Fruit fly (Drosophila melanogaster) whole organism, pupa: ENCODE results near the gene Esyt2.

Source experiments
- CG12605 ChIP-seq: fragments of 200-800 bp; sonication (Bioruptor generic); IDR thresholded peaks from 2 replicates; pipeline ENCODE4 v1.3.6; 2022; ENCODE audit warnings: missing biosample characterization, missing genetic modification characterization
- CG13204 ChIP-seq: fragments of 200-800 bp; sonication (Bioruptor generic); optimal IDR thresholded peaks from 2 replicates; lab custom pipeline; 2018; ENCODE audit warnings: missing biosample characterization, mild to moderate bottlenecking, missing genetic modification characterization, moderate library complexity
- CG14655 ChIP-seq: fragments of 200-800 bp; sonication (Bioruptor generic); optimal IDR thresholded peaks from 3 replicates; lab custom pipeline; 2017; ENCODE audit warnings: mild to moderate bottlenecking, missing biosample characterization, missing genetic modification reagents, missing genetic modification characterization
- CG17806 ChIP-seq: fragments of 200-800 bp; sonication (Bioruptor generic); optimal IDR thresholded peaks from 2 replicates; lab custom pipeline; 2018; ENCODE audit warnings: missing biosample characterization, mild to moderate bottlenecking, missing genetic modification characterization, moderate library complexity
- CG32121 ChIP-seq: fragments of 200-800 bp; sonication (Bioruptor generic); IDR thresholded peaks from 2 replicates; pipeline ENCODE4 v1.3.6; 2022; ENCODE audit warnings: missing biosample characterization, missing genetic modification characterization
- CG4496 ChIP-seq: fragments of 200-800 bp; sonication (Bioruptor generic); IDR thresholded peaks from 3 replicates; pipeline ENCODE4 v1.3.6; 2022; ENCODE audit warnings: missing biosample characterization, missing genetic modification characterization
- CG9948 ChIP-seq: fragments of 200-800 bp; sonication (Bioruptor generic); optimal IDR thresholded peaks from 2 replicates; lab custom pipeline; 2018; ENCODE audit warnings: missing biosample characterization, mild to moderate bottlenecking, missing genetic modification characterization, moderate library complexity
- EcR ChIP-seq: fragments of 200-800 bp; sonication (Bioruptor generic); optimal IDR thresholded peaks from 3 replicates; lab custom pipeline; 2019; ENCODE audit warnings: missing biosample characterization, missing genetic modification characterization, mild to moderate bottlenecking, moderate library complexity, missing genetic modification reagents
- Ets98B ChIP-seq: fragments of 200-800 bp; sonication (Bioruptor generic); IDR thresholded peaks from 2 replicates; pipeline ENCODE4 v1.3.6; 2022; ENCODE audit warnings: missing biosample characterization, missing genetic modification characterization
- Pif1A ChIP-seq: fragments of 200-800 bp; sonication (Bioruptor generic); optimal IDR thresholded peaks from 3 replicates; lab custom pipeline; 2016; ENCODE audit warnings: missing biosample characterization, missing genetic modification characterization
- fd96Ca ChIP-seq: fragments of 200-800 bp; sonication (Bioruptor generic); IDR thresholded peaks from 3 replicates; pipeline ENCODE4 v1.3.6; 2022; ENCODE audit warnings: missing biosample characterization, missing genetic modification characterization
- gl ChIP-seq: fragments of 200-800 bp; sonication (Bioruptor generic); optimal IDR thresholded peaks from 2 replicates; lab custom pipeline; 2018; ENCODE audit warnings: missing biosample characterization, mild to moderate bottlenecking, missing genetic modification characterization
- rn ChIP-seq: fragments of 200-800 bp; sonication (Bioruptor generic); IDR thresholded peaks from 2 replicates; pipeline ENCODE4 v1.3.6; 2022; ENCODE audit warnings: missing biosample characterization, missing genetic modification characterization

DNA sequence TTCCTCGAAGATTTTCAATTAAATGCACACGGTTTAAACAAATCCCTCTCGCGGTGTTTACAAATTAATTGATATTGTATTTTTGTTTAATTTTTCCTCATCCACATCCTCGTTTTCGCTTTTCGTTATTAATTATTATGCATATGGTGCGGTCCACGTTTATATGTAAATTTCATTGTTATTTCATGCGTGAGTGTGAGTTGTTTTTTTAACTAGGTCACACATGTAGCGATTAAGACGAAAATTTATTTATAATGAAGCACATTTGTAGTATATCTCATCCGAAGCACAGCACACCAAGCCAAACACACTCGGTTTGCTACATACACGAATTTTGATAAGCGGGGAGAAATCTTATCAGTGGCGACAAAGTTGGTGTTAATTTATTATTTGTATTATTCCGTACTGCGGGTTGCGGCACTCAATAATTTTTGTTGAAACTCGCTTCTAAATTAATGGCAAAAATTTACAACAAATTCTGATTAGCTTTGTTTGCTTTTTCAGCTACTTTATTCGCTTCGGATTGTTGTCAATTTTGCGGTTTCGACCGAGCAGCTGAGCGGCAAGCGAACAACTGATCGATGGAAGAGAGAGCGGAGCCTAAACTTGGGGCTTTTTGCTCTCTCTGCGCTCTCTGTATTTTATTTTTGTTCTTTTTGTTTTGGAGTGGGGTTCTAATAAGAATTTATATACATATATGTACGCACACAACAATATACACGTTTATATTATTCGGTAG lies 27.0 kb downstream of the Esyt2 start:
- TF ChIP-seq CG17806 (tag; lab: Kevin White, UChicago) (no peak), CG9948 (tag; lab: Kevin White, UChicago) (no peak), Ets98B (GFP tag; lab: Robert Waterston, UW) (peak; percentile 50; the same call in 1 of the 2 replicates), gl (tag; lab: Kevin White, UChicago) (no peak), EcR (GFP tag; lab: Kevin White, UChicago) (peak; percentile 29), CG4496 (peak; percentile 55; the same call in 1 of the 3 replicates), CG12605 (GFP tag; lab: Robert Waterston, UW) (0 out of 2 replicates have a peak, but pooled peaks have one; percentile 11), fd96Ca (GFP tag; lab: Robert Waterston, UW) (peak; percentile 51; the same call in 2 of the 3 replicates), CG32121 (GFP tag; lab: Robert Waterston, UW) (peak; percentile 53; the same call in 1 of the 2 replicates), CG14655 (no peak), CG13204 (GFP tag; lab: Kevin White, UChicago) (no peak), rn (GFP tag; lab: Robert Waterston, UW) (no peak), Pif1A (GFP tag; lab: Kevin White, UChicago) (peak; percentile 16)
